Worm (Caenorhabditis elegans) whole organism, midembryonic: ENCODE data around the gene erp-44.2.

Source experiments
- T22C8.4 ChIP-seq: fragments of 200-800 bp; sonication (Bioruptor generic); IDR thresholded peaks from 2 replicates; pipeline ENCODE4 v1.3.6; 2022; ENCODE audit warnings: missing genetic modification characterization, missing compliant biosample characterization
- cog-1 ChIP-seq: sonication (generic microtip); optimal IDR thresholded peaks from 2 replicates; lab custom pipeline; 2016; ENCODE audit warnings: missing genetic modification characterization, missing compliant biosample characterization
- flt-1 ChIP-seq: fragments of 200-800 bp; sonication (Bioruptor generic); IDR thresholded peaks from 2 replicates; pipeline ENCODE4 v1.3.6; 2022; ENCODE audit warnings: missing genetic modification characterization, missing compliant biosample characterization
- klf-2 ChIP-seq: fragments of 200-800 bp; sonication (Bioruptor generic); conservative IDR thresholded peaks from 2 replicates; pipeline ENCODE4 v1.3.6; 2022; ENCODE audit warnings: missing genetic modification reagents, missing genetic modification characterization, missing compliant biosample characterization
- med-1 ChIP-seq: sonication (generic microtip); optimal IDR thresholded peaks from 2 replicates; lab custom pipeline; 2017; ENCODE audit warnings: missing genetic modification characterization, mild to moderate bottlenecking, missing compliant biosample characterization, antibody characterized with exemption, missing genetic modification reagents; ENCODE audit not compliant: insufficient read depth
- ref-1 ChIP-seq: fragments of 200-800 bp; sonication (Bioruptor generic); conservative IDR thresholded peaks from 2 replicates; pipeline ENCODE4 v1.3.6; 2022; ENCODE audit warnings: missing genetic modification reagents, missing genetic modification characterization, missing compliant biosample characterization
- tab-1 ChIP-seq: fragments of 200-800 bp; sonication (Bioruptor generic); IDR thresholded peaks from 2 replicates; pipeline ENCODE4 v1.3.6; 2022; ENCODE audit warnings: missing genetic modification characterization, missing compliant biosample characterization
- ztf-23 ChIP-seq: fragments of 200-800 bp; sonication (Bioruptor generic); IDR thresholded peaks from 2 replicates; pipeline ENCODE4 v1.3.6; 2022; ENCODE audit warnings: missing genetic modification reagents, missing genetic modification characterization, missing compliant biosample characterization
- ztf-29 ChIP-seq: fragments of 200-800 bp; sonication (Bioruptor generic); IDR thresholded peaks from 2 replicates; pipeline ENCODE4 v1.3.6; 2022; ENCODE audit warnings: missing genetic modification reagents, missing genetic modification characterization, missing compliant biosample characterization

DNA sequence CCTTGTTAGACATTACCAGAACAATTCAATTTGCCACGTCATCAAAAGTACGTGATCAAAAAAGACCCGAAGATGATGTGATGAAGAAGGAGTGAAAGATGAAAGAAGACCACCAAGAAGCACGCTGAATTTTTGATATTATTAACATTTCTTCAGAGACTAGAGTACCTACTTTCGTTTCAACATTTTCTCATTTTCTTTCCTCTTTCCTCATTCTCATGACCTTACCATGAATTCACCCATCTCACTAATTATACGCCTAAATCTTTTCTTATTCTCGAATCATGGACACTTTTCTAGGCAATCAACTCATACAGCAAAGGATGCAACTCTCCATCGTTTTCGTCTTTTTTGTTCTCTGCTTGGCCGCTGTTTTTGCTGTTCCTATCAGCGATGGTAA is 34.1 kb upstream of the erp-44.2 start, which contains the start of gene flp-10:
- no peak for TF ChIP-seq flt-1 (GFP tag; lab: Robert Waterston, UW)
- no peak for TF ChIP-seq tab-1 (GFP tag; lab: Robert Waterston, UW)
- TF ChIP-seq ref-1 (GFP tag; lab: Robert Waterston, UW), result no peak
- no peak for TF ChIP-seq med-1 (GFP tag; lab: Kevin White, UChicago)
- TF ChIP-seq T22C8.4 (GFP tag; lab: Robert Waterston, UW), result no peak
- no peak for TF ChIP-seq cog-1 (tag; lab: Kevin White, UChicago)
- no peak for TF ChIP-seq ztf-23 (GFP tag; lab: Robert Waterston, UW)
- no peak for TF ChIP-seq ztf-29 (GFP tag; lab: Robert Waterston, UW)
- TF ChIP-seq klf-2, result no peak
